Fruit fly (Drosophila melanogaster) whole organism, prepupa: ENCODE measurements around the gene Kdm3.

Experiments
- CG11762 ChIP-seq: fragments of 200-800 bp; sonication (Bioruptor generic); optimal IDR thresholded peaks from 3 replicates; lab custom pipeline; 2016; ENCODE audit warnings: missing biosample characterization, missing genetic modification characterization; ENCODE audit not compliant: insufficient read depth
- CG6792 ChIP-seq: fragments of 200-800 bp; sonication (Bioruptor generic); optimal IDR thresholded peaks from 3 replicates; lab custom pipeline; 2016; ENCODE audit warnings: missing biosample characterization, missing genetic modification characterization
- CG8632 ChIP-seq: fragments of 200-800 bp; sonication (Bioruptor generic); optimal IDR thresholded peaks from 3 replicates; lab custom pipeline; 2016; ENCODE audit warnings: missing biosample characterization, missing genetic modification characterization
- Ets21C ChIP-seq: fragments of 200-800 bp; sonication (Bioruptor generic); optimal IDR thresholded peaks from 3 replicates; lab custom pipeline; 2016; ENCODE audit warnings: missing biosample characterization, missing genetic modification characterization
- Ets96B ChIP-seq: fragments of 200-800 bp; optimal IDR thresholded peaks from 2 replicates; lab custom pipeline; 2019; ENCODE audit warnings: missing biosample characterization, mild to moderate bottlenecking, missing genetic modification characterization, moderate library complexity
- Gug ChIP-seq: fragments of 200-800 bp; sonication (Bioruptor generic); IDR thresholded peaks from 2 replicates; pipeline ENCODE4 v1.3.6; 2022; ENCODE audit warnings: missing biosample characterization, missing genetic modification characterization
- OdsH ChIP-seq: fragments of 200-800 bp; sonication (Bioruptor generic); optimal IDR thresholded peaks from 3 replicates; lab custom pipeline; 2016; ENCODE audit warnings: missing biosample characterization, missing genetic modification characterization
- dac ChIP-seq: fragments of 200-800 bp; sonication (Bioruptor generic); optimal IDR thresholded peaks from 2 replicates; lab custom pipeline; 2017; ENCODE audit warnings: missing biosample characterization, mild to moderate bottlenecking, missing genetic modification characterization
- dsx ChIP-seq: fragments of 200-800 bp; optimal IDR thresholded peaks from 3 replicates; lab custom pipeline; 2019; ENCODE audit warnings: missing biosample characterization, mild to moderate bottlenecking, missing genetic modification characterization, moderate library complexity; ENCODE audit not compliant: poor library complexity, severe bottlenecking
- lz ChIP-seq: fragments of 200-800 bp; sonication (Bioruptor generic); optimal IDR thresholded peaks from 3 replicates; lab custom pipeline; 2016; ENCODE audit warnings: missing biosample characterization, missing genetic modification characterization

dm6 chr3R:9546808-9547381 lies 31.1 kb downstream of the Kdm3 start:
- TF ChIP-seq CG8632 (GFP tag; lab: Kevin White, UChicago) (no peak), Ets21C (no peak), Ets96B (no peak), OdsH (no peak), CG11762 (GFP tag; lab: Kevin White, UChicago) (no peak), dac (GFP tag; lab: Kevin White, UChicago) (no peak), CG6792 (GFP tag; lab: Kevin White, UChicago) (no peak), lz (GFP tag; lab: Kevin White, UChicago) (no peak), Gug (GFP tag; lab: Robert Waterston, UW) (no peak), dsx (GFP tag; lab: Kevin White, UChicago) (no peak)
